Worm (Caenorhabditis elegans) whole organism, early embryonic: ENCODE results near the gene M01H9.10.

Experiments
- tbx-11 ChIP-seq: fragments of 200-800 bp; sonication (Bioruptor generic); IDR thresholded peaks from 2 replicates; pipeline ENCODE4 v1.3.6; 2022; ENCODE audit warnings: missing genetic modification characterization, missing compliant biosample characterization
- tra-4 ChIP-seq: sonication (generic microtip); optimal IDR thresholded peaks from 2 replicates; lab custom pipeline; 2017; ENCODE audit warnings: missing genetic modification characterization, missing compliant biosample characterization

ce11 chrIV:4480027-4480426, at the start of gene M01H9.10:
- TF ChIP-seq tra-4 (tag; lab: Kevin White, UChicago) (no peak), tbx-11 (no peak)
